Fruit fly (Drosophila melanogaster): ENCODE results near the gene CG5391.

DNA sequence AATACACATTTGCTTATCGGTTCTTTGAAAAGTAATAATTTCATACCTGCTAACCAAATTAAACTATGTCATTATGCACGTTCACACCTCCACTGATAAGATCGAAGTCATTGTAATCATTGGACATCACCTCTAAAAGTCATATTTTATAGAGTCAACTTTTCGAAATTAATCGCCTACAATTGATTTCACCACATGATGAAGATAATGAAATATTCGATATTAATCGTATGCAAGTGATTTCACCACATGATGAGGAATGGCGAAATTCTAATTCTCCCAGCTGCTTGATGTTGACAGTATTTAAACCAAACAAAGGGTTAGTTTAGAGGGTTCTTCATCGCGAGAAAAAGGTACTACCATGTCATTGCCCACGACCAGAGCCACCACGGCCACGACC is 41.7 kb upstream of the CG5391 start, which contains the start of gene CG18596:
- TF ChIP-seq CTCF (optimal IDR thresholded peaks at IDR 0.05) (no peak), CG8478 (optimal IDR thresholded peaks at IDR 0.05) (no peak)

Measured in S2 (cell line).